Worm (Caenorhabditis elegans): ENCODE measurements around the gene dbl-1.

DNA sequence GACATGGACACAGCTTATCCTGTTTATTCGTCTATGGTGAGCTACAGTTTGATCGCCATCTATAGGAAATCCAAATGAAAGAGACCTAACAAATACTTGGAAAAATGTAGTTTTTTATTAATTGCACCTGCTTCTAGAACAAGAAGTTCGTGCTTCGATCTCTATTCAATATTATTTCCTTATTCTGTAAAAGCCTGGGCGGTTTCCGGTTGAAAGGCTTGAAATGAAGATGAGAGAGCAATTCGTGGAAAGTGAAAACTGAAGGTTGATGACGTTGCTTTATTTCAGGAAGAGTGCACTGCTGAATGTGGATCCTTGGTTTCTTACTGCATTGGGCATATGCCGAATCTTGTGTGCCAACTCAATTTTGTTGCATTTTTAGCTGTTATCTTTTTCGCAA is 22.7 kb downstream of the dbl-1 start:
- no peak for TF ChIP-seq ceh-13 (GFP tag; optimal IDR thresholded peaks at IDR 0.05)
- TF ChIP-seq B0310.2 (tag; optimal IDR thresholded peaks at IDR 0.05) = no peak
- TF ChIP-seq sea-1 (GFP tag; conservative IDR thresholded peaks at IDR 0.05) = no peak
- TF ChIP-seq flt-1 (GFP tag; IDR thresholded peaks at IDR 0.05) = no peak
- TF ChIP-seq pes-1 (GFP tag; IDR thresholded peaks at IDR 0.05) = no peak
- no peak for TF ChIP-seq ceh-36 (tag; optimal IDR thresholded peaks at IDR 0.05)
- no peak for TF ChIP-seq scrt-1 (GFP tag; IDR thresholded peaks at IDR 0.05)
- no peak for TF ChIP-seq F13C5.2 (tag; optimal IDR thresholded peaks at IDR 0.05)
- no peak for TF ChIP-seq tra-4 (tag; optimal IDR thresholded peaks at IDR 0.05)
- no peak for TF ChIP-seq hnd-1 (tag; optimal IDR thresholded peaks at IDR 0.05)
- no peak for TF ChIP-seq ama-1 (optimal IDR thresholded peaks at IDR 0.05)
- TF ChIP-seq aly-1 (tag; optimal IDR thresholded peaks at IDR 0.05) = no peak
- no peak for TF ChIP-seq ets-7 (tag; optimal IDR thresholded peaks at IDR 0.05)
- TF ChIP-seq tbx-11 (GFP tag; IDR thresholded peaks at IDR 0.05) = no peak

Measured in whole organism, early embryonic.